Worm (Caenorhabditis elegans): ENCODE results near the gene F44G4.6.

- TF ChIP-seq hnd-1 (tag; optimal IDR thresholded peaks at IDR 0.05) (no peak), hmbx-1 (tag; optimal IDR thresholded peaks at IDR 0.05) (no peak), ama-1 (optimal IDR thresholded peaks at IDR 0.05) (no peak), ceh-36 (tag; optimal IDR thresholded peaks at IDR 0.05) (no peak)
Measured at ce11 chrII:8956896-8957295, 44.7 kb downstream of the F44G4.6 start.
